Worm (Caenorhabditis elegans): ENCODE results near the gene C01C4.2.

Gene C01C4.2

ce11 chrX:3705319-3705718 lies 9.6 kb upstream of the C01C4.2 start:
- no peak for TF ChIP-seq unc-62 (GFP tag; optimal IDR thresholded peaks at IDR 0.05)

DNA sequence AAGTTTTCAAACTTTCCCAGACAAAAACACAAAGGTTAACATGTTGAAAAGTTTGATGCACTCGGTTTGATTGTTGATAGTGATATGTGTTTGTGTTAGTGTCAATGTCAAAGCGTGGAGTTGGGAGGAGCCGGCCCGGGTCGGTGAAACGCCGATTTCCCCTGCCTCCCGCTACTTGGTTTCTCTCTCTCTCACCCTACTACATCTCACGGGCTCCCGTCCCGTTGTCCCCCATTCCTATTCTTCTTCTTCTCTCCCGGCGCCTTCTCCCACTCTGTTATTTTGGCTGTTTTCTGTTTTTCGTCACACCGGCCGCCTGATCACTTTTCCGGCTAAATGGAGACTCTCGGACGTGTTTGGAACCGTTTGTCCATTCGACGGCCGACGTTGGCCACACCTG lies 8.6 kb upstream of the C01C4.2 start:
- TF ChIP-seq unc-62 (GFP tag; optimal IDR thresholded peaks at IDR 0.05): no peak

DNA sequence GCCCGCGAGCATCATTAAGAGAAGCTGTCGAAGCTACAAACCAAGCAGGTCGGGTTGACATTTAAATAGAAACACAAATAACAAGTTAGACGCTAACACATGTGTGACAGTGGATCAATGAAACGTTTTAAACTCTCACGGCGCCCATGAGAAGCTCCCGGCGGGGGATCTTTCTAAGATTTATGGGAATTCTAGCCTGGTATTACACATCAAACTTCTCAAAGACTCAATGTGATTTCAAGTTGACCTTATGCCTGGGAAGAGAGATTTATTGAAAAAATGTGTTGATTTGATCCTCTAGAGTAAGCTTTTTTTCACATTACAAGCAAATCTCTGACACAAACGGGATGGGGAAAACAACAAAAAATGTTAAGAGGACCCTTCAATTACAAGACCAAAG lies 5.2 kb upstream of the C01C4.2 start:
- no peak for TF ChIP-seq unc-62 (GFP tag; optimal IDR thresholded peaks at IDR 0.05)

DNA sequence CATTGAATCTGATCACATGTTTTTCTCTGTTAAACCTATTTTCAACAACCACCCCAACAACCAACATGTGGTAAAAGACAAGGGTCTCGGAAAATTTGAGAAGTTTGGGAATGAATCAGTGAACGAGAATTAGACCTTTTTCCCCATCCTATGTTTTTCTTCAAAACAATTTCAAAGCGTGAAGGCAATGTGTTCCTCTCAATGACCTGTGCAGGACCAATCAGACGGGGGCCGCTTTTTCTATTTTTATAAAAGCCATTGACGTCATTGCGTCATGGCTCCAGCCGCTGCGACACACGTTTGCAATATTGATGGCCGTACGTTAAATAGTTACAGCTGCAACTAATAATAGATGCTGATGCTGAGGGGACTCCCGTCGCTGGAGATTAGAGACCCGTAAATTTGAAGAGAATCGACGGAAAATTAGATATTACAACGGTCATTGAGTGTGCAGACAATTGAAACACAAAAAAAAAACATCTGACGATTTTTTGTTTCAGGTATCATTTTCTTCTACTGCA lies 3.3 kb upstream of the C01C4.2 start:
- TF ChIP-seq unc-62 (GFP tag; optimal IDR thresholded peaks at IDR 0.05): no peak

ce11 chrX:3715835-3716234 lies 938 bp downstream of the C01C4.2 start:
- TF ChIP-seq unc-62 (GFP tag; optimal IDR thresholded peaks at IDR 0.05): no peak

DNA sequence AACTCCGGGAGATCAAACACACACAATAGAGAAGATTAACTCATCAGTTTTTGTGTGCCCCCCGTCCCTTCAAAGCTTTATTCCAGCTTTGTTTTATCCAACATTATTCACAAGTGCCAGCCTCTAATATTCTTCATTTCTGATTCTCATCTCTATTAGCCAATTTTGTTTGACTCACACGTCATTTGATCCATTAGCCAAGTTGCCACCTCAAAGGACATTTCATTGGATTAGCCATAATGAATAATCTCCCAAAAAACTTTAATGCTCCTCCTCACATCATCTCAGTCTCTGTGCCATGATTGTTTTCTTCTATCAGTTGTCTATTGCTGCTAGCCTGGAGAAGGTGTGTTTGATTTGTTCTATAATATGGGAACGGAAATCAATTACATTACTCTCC lies 10.5 kb downstream of the C01C4.2 start:
- no peak for TF ChIP-seq unc-62 (GFP tag; optimal IDR thresholded peaks at IDR 0.05)

DNA sequence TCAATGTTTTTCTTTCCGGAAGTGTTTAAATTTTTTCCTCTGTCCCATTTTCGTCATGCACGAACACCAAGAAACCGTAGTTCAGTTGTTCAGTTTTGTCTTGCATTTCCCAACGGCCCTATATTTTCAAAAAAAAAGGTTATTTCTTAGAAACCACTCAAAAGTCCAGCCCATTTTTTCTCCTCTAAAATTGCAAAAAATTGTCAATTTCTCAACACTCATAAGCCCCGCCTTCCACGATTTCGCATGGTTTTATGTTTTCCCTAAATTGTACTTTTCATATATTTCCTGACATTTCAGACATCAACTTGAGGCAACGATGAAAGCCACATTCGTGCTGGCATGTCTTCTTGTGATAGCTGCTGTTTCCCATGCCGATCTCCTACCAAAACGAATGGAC lies 12.4 kb downstream of the C01C4.2 start, which contains the start of gene nlp-1:
Gene nlp-1 (plus strand): TSS at position 301 of the 400 bp plus-strand sequence.
- TF ChIP-seq unc-62 (GFP tag; optimal IDR thresholded peaks at IDR 0.05): no peak

DNA sequence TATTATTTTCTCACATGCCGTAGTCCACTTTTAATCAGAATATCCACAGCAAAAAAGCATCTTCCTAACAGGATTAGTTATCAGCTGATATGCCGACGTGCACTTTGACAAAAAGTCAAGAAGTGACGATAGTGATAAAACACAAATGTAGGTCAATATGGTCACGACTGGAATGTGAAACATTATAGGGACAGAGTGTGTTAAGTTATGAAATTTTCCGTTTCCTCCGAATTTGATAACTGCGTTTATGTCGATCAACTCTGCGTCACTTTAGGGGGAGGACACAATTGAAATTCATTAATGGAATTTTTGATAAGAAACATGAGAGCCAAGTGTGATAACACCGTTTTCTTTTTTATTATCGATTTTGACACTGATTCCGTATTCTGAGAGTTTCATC lies 14.1 kb downstream of the C01C4.2 start, which contains the start of gene aex-4:
Gene aex-4 (plus strand): TSS at position 312 of the 400 bp plus-strand sequence.
- TF ChIP-seq unc-62 (GFP tag; optimal IDR thresholded peaks at IDR 0.05): no peak

DNA sequence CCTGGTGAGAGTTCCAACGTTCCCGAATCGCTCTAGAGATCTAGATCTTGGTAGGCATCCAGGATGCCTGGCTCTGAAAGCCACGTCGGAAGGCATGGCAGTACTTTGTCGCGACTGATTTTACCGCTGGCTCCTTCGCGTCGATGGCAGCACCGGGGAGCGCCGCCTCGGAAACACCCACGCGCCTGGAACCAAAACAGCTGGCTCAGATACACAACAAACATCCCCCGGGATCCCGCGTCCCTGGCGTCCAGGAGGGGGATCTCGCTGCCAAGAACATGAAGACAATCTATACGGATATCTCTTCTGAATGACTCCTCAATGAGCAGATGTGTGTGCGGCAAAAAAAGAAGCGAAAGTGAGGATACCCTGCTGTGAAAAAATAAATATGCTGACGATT lies 18.4 kb downstream of the C01C4.2 start:
- TF ChIP-seq unc-62 (GFP tag; optimal IDR thresholded peaks at IDR 0.05): no peak

ce11 chrX:3733732-3734131 lies 18.8 kb downstream of the C01C4.2 start, which contains the start of gene tag-18:
Gene tag-18 (minus strand): TSS chrX:3734036.
- no peak for TF ChIP-seq unc-62 (GFP tag; optimal IDR thresholded peaks at IDR 0.05)

DNA sequence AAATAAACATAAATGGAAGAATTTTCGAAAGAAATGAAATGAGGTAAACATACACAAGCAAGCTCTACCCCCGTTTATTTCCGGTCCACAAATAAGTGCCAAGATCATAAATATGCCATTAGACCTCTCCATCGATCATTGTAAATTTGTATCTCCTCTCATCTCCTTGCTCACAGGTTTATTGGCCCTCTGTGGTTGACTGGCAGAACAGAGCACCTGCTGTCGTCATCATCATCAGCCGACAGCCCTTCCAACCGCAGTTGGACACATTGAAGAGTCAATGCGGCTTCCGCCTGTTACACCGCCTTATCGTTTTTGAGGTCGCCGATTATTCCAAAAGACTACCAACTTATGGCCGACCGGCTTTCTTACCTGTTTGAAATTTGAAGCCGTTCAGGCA lies 23.7 kb downstream of the C01C4.2 start:
- TF ChIP-seq unc-62 (GFP tag; optimal IDR thresholded peaks at IDR 0.05): no peak

- TF ChIP-seq unc-62 (GFP tag; optimal IDR thresholded peaks at IDR 0.05): no peak
Observed at ce11 chrX:3742223-3742622, 27.3 kb downstream of the C01C4.2 start, which contains the start of gene fkh-2. Gene fkh-2 (minus strand): TSS chrX:3742323.

DNA sequence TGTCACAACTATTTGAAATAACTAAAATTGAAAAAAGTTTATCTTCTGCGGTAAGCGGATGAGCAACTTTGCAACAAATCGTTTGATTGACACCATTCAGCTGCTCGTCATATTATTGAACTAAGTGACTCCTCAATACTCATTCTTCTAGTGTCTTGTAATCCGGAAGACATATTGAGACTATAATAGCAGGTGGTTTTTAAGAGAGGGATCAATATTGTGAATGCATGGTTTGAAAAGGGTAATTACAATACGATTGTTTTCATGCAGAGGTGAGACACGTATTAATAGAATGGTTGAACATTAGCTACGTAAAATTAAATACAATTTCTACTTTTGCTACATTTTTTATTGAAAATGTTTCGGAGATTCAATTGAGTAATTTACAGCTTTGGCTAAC lies 28.3 kb downstream of the C01C4.2 start:
- TF ChIP-seq unc-62 (GFP tag; optimal IDR thresholded peaks at IDR 0.05): no peak

ce11 chrX:3751370-3751769 lies 36.5 kb downstream of the C01C4.2 start:
- no peak for TF ChIP-seq unc-62 (GFP tag; optimal IDR thresholded peaks at IDR 0.05)

DNA sequence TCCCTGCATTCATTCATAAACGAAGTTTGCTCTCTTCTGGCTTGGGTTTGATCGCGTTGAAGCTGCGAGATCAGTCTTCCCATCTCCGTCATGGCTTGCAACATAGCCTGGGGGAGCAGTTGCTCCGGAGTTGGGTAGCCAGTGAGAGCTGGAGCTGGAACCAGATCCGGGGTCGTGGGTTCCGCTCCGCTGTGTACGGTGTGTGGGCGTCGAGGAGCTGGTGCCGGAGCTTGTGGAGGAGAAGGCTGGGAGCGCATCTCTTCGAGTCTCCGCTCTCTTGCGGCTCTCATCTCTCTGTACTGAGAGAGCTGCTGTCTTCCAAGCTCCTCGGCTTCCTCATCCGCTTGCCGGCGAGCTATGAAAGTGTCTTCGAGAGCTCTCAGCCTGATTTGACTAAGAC lies 37.5 kb downstream of the C01C4.2 start:
- no peak for TF ChIP-seq unc-62 (GFP tag; optimal IDR thresholded peaks at IDR 0.05)

DNA sequence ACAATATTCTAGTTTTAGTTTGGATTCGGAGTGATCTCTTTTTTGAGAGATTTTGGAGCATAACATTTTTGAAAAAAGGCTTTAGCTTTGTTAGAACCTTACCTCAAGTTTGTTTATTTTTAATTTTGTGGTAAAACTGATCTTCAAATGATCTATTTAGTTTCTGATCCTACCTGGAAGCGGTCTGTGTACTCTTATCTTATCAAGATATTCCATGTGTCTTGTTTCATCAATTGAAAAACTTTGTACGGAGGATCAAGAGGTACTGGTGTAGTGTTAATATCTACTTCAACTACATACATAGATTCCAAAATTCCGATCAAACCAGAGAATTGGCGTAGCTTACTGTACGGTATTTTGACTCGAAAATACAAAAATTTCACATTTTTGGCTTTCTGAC lies 40.9 kb downstream of the C01C4.2 start:
- no peak for TF ChIP-seq unc-62 (GFP tag; optimal IDR thresholded peaks at IDR 0.05)

- no peak for TF ChIP-seq unc-62 (GFP tag; optimal IDR thresholded peaks at IDR 0.05)
Observed at ce11 chrX:3756238-3756637, 41.3 kb downstream of the C01C4.2 start.

ce11 chrX:3758399-3758798 lies 43.5 kb downstream of the C01C4.2 start, which contains the start of gene T14G12.12:
Gene T14G12.12 (minus strand): TSS chrX:3758499.
- TF ChIP-seq unc-62 (GFP tag; optimal IDR thresholded peaks at IDR 0.05): no peak
